Fruit fly (Drosophila melanogaster) whole organism, embryonic: ENCODE data around the gene HUWE1.

Experiments used
- B-H2 ChIP-seq: fragments of 200-800 bp; sonication (Bioruptor generic); optimal IDR thresholded peaks from 2 replicates; lab custom pipeline; 2018; ENCODE audit warnings: missing biosample characterization, mild to moderate bottlenecking, missing genetic modification characterization
- Bdp1 ChIP-seq: fragments of 200-800 bp; sonication (Bioruptor generic); optimal IDR thresholded peaks from 3 replicates; lab custom pipeline; 2016; ENCODE audit warnings: missing biosample characterization, missing genetic modification characterization
- CG13424 ChIP-seq: fragments of 200-800 bp; sonication (Bioruptor generic); optimal IDR thresholded peaks from 2 replicates; lab custom pipeline; 2019; ENCODE audit warnings: missing biosample characterization, mild to moderate bottlenecking, missing genetic modification characterization, moderate library complexity
- CG14014 ChIP-seq: fragments of 200-800 bp; sonication (Bioruptor generic); IDR thresholded peaks from 2 replicates; pipeline ENCODE4 v1.3.6; 2022; ENCODE audit warnings: missing biosample characterization, missing genetic modification characterization
- CG14667 ChIP-seq: fragments of 200-800 bp; sonication (Bioruptor generic); IDR thresholded peaks from 2 replicates; pipeline ENCODE4 v1.3.6; 2022; ENCODE audit warnings: missing biosample characterization, missing genetic modification characterization
- CG15514 ChIP-seq: fragments of 200-800 bp; sonication (Bioruptor generic); optimal IDR thresholded peaks from 3 replicates; lab custom pipeline; 2017; ENCODE audit warnings: missing biosample characterization, missing genetic modification characterization, mild to moderate bottlenecking, moderate library complexity, missing genetic modification reagents
- CG16813 ChIP-seq: fragments of 200-800 bp; sonication (Bioruptor generic); IDR thresholded peaks from 3 replicates; pipeline ENCODE4 v1.3.6; 2022; ENCODE audit warnings: missing biosample characterization, missing genetic modification characterization; ENCODE audit not compliant: partially characterized antibody
- CG2202 ChIP-seq: fragments of 200-800 bp; sonication (Bioruptor generic); optimal IDR thresholded peaks from 2 replicates; lab custom pipeline; 2018; ENCODE audit warnings: missing biosample characterization, mild to moderate bottlenecking, missing genetic modification characterization
- CG4404 ChIP-seq: fragments of 200-800 bp; sonication (Bioruptor generic); IDR thresholded peaks from 2 replicates; pipeline ENCODE4 v1.3.6; 2022; ENCODE audit warnings: missing biosample characterization, missing genetic modification characterization
- CG4707 ChIP-seq: fragments of 200-800 bp; sonication (Bioruptor generic); optimal IDR thresholded peaks from 2 replicates; lab custom pipeline; 2018; ENCODE audit warnings: missing biosample characterization, mild to moderate bottlenecking, missing genetic modification characterization, moderate library complexity
- CG6683 ChIP-seq: fragments of 200-800 bp; sonication (Bioruptor generic); optimal IDR thresholded peaks from 2 replicates; lab custom pipeline; 2017; ENCODE audit warnings: missing biosample characterization, mild to moderate bottlenecking, missing genetic modification characterization, missing genetic modification reagents
- CG6765 ChIP-seq: fragments of 200-800 bp; sonication (Bioruptor generic); optimal IDR thresholded peaks from 3 replicates; lab custom pipeline; 2017; ENCODE audit warnings: missing biosample characterization, mild to moderate bottlenecking, missing genetic modification characterization
- CG6854 ChIP-seq: fragments of 200-800 bp; sonication (Bioruptor generic); optimal IDR thresholded peaks from 3 replicates; lab custom pipeline; 2017; ENCODE audit warnings: missing biosample characterization, mild to moderate bottlenecking, missing genetic modification characterization
- CG7357 ChIP-seq: fragments of 200-800 bp; sonication (Bioruptor generic); IDR thresholded peaks from 3 replicates; pipeline ENCODE4 v1.3.6; 2022; ENCODE audit warnings: missing biosample characterization, missing genetic modification characterization
- CG7963 ChIP-seq: fragments of 200-800 bp; sonication (Bioruptor generic); IDR thresholded peaks from 3 replicates; pipeline ENCODE4 v1.3.6; 2022; ENCODE audit warnings: missing biosample characterization, missing genetic modification characterization; ENCODE audit not compliant: partially characterized antibody
- CG8765 ChIP-seq: fragments of 200-800 bp; sonication (Bioruptor generic); IDR thresholded peaks from 2 replicates; pipeline ENCODE4 v1.3.6; 2022; ENCODE audit warnings: missing biosample characterization, missing genetic modification characterization
- CG9797 ChIP-seq: fragments of 200-800 bp; sonication (Bioruptor generic); optimal IDR thresholded peaks from 3 replicates; lab custom pipeline; 2018; ENCODE audit warnings: missing biosample characterization, mild to moderate bottlenecking, missing genetic modification characterization
- D19B ChIP-seq: fragments of 200-800 bp; sonication (Bioruptor generic); optimal IDR thresholded peaks from 2 replicates; lab custom pipeline; 2017; ENCODE audit warnings: missing biosample characterization, mild to moderate bottlenecking, missing genetic modification characterization
- Dad ChIP-seq: fragments of 200-800 bp; sonication (Bioruptor generic); optimal IDR thresholded peaks from 3 replicates; lab custom pipeline; 2016; ENCODE audit warnings: missing biosample characterization, missing genetic modification characterization
- Deaf1 ChIP-seq: fragments of 200-800 bp; optimal IDR thresholded peaks from 3 replicates; lab custom pipeline; 2019; ENCODE audit warnings: missing biosample characterization, mild to moderate bottlenecking, missing genetic modification characterization, moderate library complexity
- Dek ChIP-seq: fragments of 200-800 bp; sonication (Bioruptor generic); optimal IDR thresholded peaks from 3 replicates; lab custom pipeline; 2019; ENCODE audit warnings: missing biosample characterization, mild to moderate bottlenecking, missing genetic modification characterization, moderate library complexity
- Dp ChIP-seq: fragments of 200-800 bp; sonication (Bioruptor generic); optimal IDR thresholded peaks from 2 replicates; lab custom pipeline; 2018; ENCODE audit warnings: missing biosample characterization, mild to moderate bottlenecking, missing genetic modification characterization, moderate library complexity
- Drgx ChIP-seq: fragments of 200-800 bp; sonication (Bioruptor generic); IDR thresholded peaks from 2 replicates; pipeline ENCODE4 v1.3.6; 2022; ENCODE audit warnings: missing biosample characterization, missing genetic modification characterization
- Fer2 ChIP-seq: fragments of 200-800 bp; sonication (Bioruptor generic); optimal IDR thresholded peaks from 2 replicates; lab custom pipeline; 2018; ENCODE audit warnings: missing biosample characterization, mild to moderate bottlenecking, missing genetic modification characterization, moderate library complexity
- H2.0 ChIP-seq: fragments of 200-800 bp; sonication (Bioruptor generic); IDR thresholded peaks from 2 replicates; pipeline ENCODE4 v1.3.6; 2022; ENCODE audit warnings: missing biosample characterization, missing genetic modification characterization
- Hey ChIP-seq: fragments of 200-800 bp; sonication (Bioruptor generic); optimal IDR thresholded peaks from 3 replicates; lab custom pipeline; 2018; ENCODE audit warnings: missing biosample characterization, mild to moderate bottlenecking, missing genetic modification characterization
- Vsx1 ChIP-seq: fragments of 200-800 bp; sonication (Bioruptor generic); optimal IDR thresholded peaks from 2 replicates; lab custom pipeline; 2017; ENCODE audit warnings: missing biosample characterization, mild to moderate bottlenecking, missing genetic modification characterization, missing genetic modification reagents
- Xbp1 ChIP-seq: fragments of 200-800 bp; sonication (Bioruptor generic); optimal IDR thresholded peaks from 3 replicates; lab custom pipeline; 2016; ENCODE audit warnings: missing biosample characterization, mild to moderate bottlenecking, missing genetic modification characterization
- Xrp1 ChIP-seq: fragments of 200-800 bp; sonication (Bioruptor generic); IDR thresholded peaks from 2 replicates; pipeline ENCODE4 v1.3.6; 2022; ENCODE audit warnings: missing biosample characterization, missing genetic modification characterization
- cg ChIP-seq: fragments of 200-800 bp; sonication (Bioruptor generic); optimal IDR thresholded peaks from 3 replicates; lab custom pipeline; 2019; ENCODE audit warnings: missing biosample characterization, mild to moderate bottlenecking, missing genetic modification characterization, moderate library complexity
- chif ChIP-seq, 2 experiments: fragments of 200-800 bp; sonication (Bioruptor generic); optimal IDR thresholded peaks; 3 replicates each; lab custom pipeline; 2016; ENCODE audit warnings: missing biosample characterization in 2 of 2, missing genetic modification characterization in 2 of 2
- ci ChIP-seq: fragments of 200-800 bp; sonication (Bioruptor generic); IDR thresholded peaks from 3 replicates; pipeline ENCODE4 v1.3.6; 2022; ENCODE audit warnings: missing biosample characterization, missing genetic modification characterization
- crc ChIP-seq: fragments of 200-800 bp; sonication (Bioruptor generic); optimal IDR thresholded peaks from 2 replicates; lab custom pipeline; 2016; ENCODE audit warnings: missing biosample characterization, missing genetic modification characterization
- crol ChIP-seq: fragments of 200-800 bp; sonication (Bioruptor generic); IDR thresholded peaks from 2 replicates; pipeline ENCODE4 v1.3.6; 2022; ENCODE audit warnings: missing biosample characterization, missing genetic modification characterization
- dmrt11E ChIP-seq: fragments of 200-800 bp; sonication (Bioruptor generic); optimal IDR thresholded peaks from 3 replicates; lab custom pipeline; 2018; ENCODE audit warnings: missing biosample characterization, mild to moderate bottlenecking, missing genetic modification characterization, moderate library complexity
- fd96Cb ChIP-seq: fragments of 200-800 bp; sonication (Bioruptor generic); optimal IDR thresholded peaks from 2 replicates; lab custom pipeline; 2018; ENCODE audit warnings: missing biosample characterization, mild to moderate bottlenecking, missing genetic modification characterization, moderate library complexity
- gcm2 ChIP-seq: fragments of 200-800 bp; sonication (Bioruptor generic); optimal IDR thresholded peaks from 2 replicates; lab custom pipeline; 2016; ENCODE audit warnings: missing biosample characterization, missing genetic modification characterization
- h ChIP-seq: fragments of >200 bp; optimal IDR thresholded peaks from 2 replicates; lab custom pipeline; 2017
- hkb ChIP-seq, 2 experiments: fragments of 200-800 bp in 1 of 2; fragments of >200 bp in 1 of 2; sonication (Bioruptor generic) in 1 of 2; IDR thresholded peaks in 1 of 2; optimal IDR thresholded peaks in 1 of 2; 2 replicates each; pipeline versions ENCODE4 v1.3.6 to Lab custom; 2017 to 2022; ENCODE audit warnings: missing biosample characterization in 1 of 2, missing genetic modification characterization in 1 of 2
- lbe ChIP-seq: fragments of 200-800 bp; sonication (Bioruptor generic); optimal IDR thresholded peaks from 2 replicates; lab custom pipeline; 2016; ENCODE audit warnings: missing biosample characterization, mild to moderate bottlenecking, missing genetic modification characterization
- phol ChIP-seq: fragments of 200-800 bp; sonication (Bioruptor generic); optimal IDR thresholded peaks from 3 replicates; lab custom pipeline; 2018; ENCODE audit warnings: missing biosample characterization, mild to moderate bottlenecking, missing genetic modification characterization, moderate library complexity
- rib ChIP-seq: fragments of 200-800 bp; sonication (Bioruptor generic); IDR thresholded peaks from 2 replicates; pipeline ENCODE4 v1.3.6; 2022; ENCODE audit warnings: missing biosample characterization, missing genetic modification characterization
- slbo ChIP-seq: fragments of 200-800 bp; sonication (Bioruptor generic); IDR thresholded peaks from 2 replicates; pipeline ENCODE4 v1.3.6; 2022; ENCODE audit warnings: missing biosample characterization, missing genetic modification characterization
- stc ChIP-seq: fragments of 200-800 bp; sonication (Bioruptor generic); IDR thresholded peaks from 2 replicates; pipeline ENCODE4 v1.3.6; 2022; ENCODE audit warnings: missing biosample characterization, missing genetic modification characterization
- stwl ChIP-seq: fragments of 200-800 bp; sonication (Bioruptor generic); optimal IDR thresholded peaks from 3 replicates; lab custom pipeline; 2018; ENCODE audit warnings: missing biosample characterization, mild to moderate bottlenecking, missing genetic modification characterization, moderate library complexity
- vfl ChIP-seq: fragments of 200-800 bp; sonication (Bioruptor generic); optimal IDR thresholded peaks from 2 replicates; lab custom pipeline; 2016; ENCODE audit warnings: missing biosample characterization, missing genetic modification characterization
- vvl ChIP-seq: fragments of 200-800 bp; sonication (Bioruptor generic); IDR thresholded peaks from 2 replicates; pipeline ENCODE4 v1.3.6; 2022; ENCODE audit warnings: missing biosample characterization, missing genetic modification characterization
- zf30C ChIP-seq: fragments of 200-800 bp; sonication (Bioruptor generic); optimal IDR thresholded peaks from 3 replicates; lab custom pipeline; 2018; ENCODE audit warnings: missing biosample characterization, mild to moderate bottlenecking, missing genetic modification characterization
- zfh1 ChIP-seq: fragments of 200-800 bp; sonication (Bioruptor generic); IDR thresholded peaks from 3 replicates; pipeline ENCODE4 v1.3.6; 2022; ENCODE audit warnings: missing biosample characterization, missing genetic modification characterization

The HUWE1 gene

DNA sequence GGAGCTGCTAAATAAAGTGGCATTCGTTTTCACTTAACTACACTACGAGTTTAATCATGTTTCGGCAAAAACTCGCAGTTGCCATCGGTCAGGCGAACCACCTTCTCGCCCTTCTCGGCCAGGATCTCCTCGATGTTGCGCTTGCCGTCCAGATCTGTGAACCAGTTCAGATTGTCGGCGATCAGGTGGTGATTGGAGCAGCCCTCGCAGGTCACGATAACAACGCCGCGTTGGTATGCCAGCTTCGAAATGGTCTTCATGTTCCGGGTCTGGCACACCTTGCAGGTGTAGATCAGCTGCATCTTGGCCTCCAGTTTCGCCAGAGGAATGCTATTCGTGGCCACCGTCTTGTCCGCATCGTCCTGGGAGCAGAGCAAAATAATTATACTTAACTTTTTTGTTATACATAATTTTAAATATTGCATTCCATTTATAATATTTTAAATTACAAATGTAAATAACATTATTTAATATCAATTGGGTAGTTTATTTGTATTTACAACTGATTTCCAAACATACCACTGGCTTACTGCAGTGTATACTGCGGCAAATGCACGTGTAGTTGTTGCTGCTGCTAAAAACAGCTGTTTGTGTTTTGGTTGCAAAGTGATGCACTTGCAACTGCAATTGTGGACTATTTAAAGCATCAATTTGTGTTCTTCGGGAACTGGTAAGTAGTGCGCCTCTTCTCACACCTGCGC lies 20.9 kb downstream of the HUWE1 start:
- TF ChIP-seq h (no peak), gcm2 (no peak), CG13424 (tag; lab: Kevin White, UChicago) (no peak), fd96Cb (tag; lab: Kevin White, UChicago) (no peak), slbo (GFP tag; lab: Robert Waterston, UW) (no peak), Dp (GFP tag; lab: Kevin White, UChicago) (no peak), rib (GFP tag; lab: Robert Waterston, UW) (no peak), zf30C (peak; percentile 83), stwl (tag; lab: Kevin White, UChicago) (no peak), Drgx (GFP tag; lab: Robert Waterston, UW) (peak; percentile 10; the same call in 1 of the 2 replicates), crc (GFP tag; lab: Kevin White, UChicago) (no peak), Xrp1 (peak; percentile 6; the same call in 1 of the 2 replicates), CG8765 (no peak), CG15514 (GFP tag; lab: Kevin White, UChicago) (peak; percentile 96), ci (GFP tag; lab: Robert Waterston, UW) (peak; percentile 35; the same call in 1 of the 3 replicates), Hey (tag; lab: Kevin White, UChicago) (no peak), H2.0 (GFP tag; lab: Robert Waterston, UW) (no peak), hkb (optimal IDR thresholded peaks at IDR 0.05; lab: Kevin White, UChicago) (no peak), hkb (GFP tag; IDR thresholded peaks at IDR 0.05; lab: Robert Waterston, UW) (no peak), Dek (tag; lab: Kevin White, UChicago) (no peak), CG6683 (GFP tag; lab: Kevin White, UChicago) (no peak), zfh1 (0 out of 3 replicates have a peak, but pooled peaks have one; percentile 7), Deaf1 (tag; lab: Kevin White, UChicago) (no peak)

DNA sequence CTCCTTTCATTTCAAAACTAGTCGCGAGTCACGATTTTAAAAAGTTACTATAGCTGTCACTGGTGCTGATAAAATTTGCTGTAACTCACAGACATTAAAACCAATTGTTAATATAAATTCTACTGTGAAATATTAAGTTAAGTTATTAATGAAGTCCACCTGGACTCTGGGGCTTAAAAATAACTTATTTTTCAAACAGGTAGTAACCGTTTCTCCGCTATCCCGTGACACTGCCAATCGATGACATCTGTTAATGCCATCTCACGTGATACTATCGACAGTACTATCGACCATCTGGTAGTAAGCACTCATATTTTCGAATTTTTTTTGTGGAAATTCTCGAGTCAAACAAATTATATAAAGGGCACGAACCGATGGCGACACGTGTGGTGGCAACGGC lies 21.6 kb downstream of the HUWE1 start, which contains the start of the genes CG12379 and MagR:
Gene CG12379 (minus strand): TSS at position 2 of the 400 bp plus-strand sequence.
Gene MagR (plus strand): TSS at position 276 of the 400 bp plus-strand sequence.
- TF ChIP-seq CG7963 (GFP tag; lab: Robert Waterston, UW) (peak; percentile 60), cg (GFP tag; lab: Kevin White, UChicago) (no peak), D19B (no peak), CG4404 (GFP tag; lab: Robert Waterston, UW) (peak; percentile 55; the same call in 1 of the 2 replicates), CG2202 (no peak), Vsx1 (GFP tag; lab: Kevin White, UChicago) (no peak), Fer2 (tag; lab: Kevin White, UChicago) (peak; percentile 57), crol (GFP tag; lab: Robert Waterston, UW) (no peak), Bdp1 (peak; percentile 42), vfl (GFP tag; lab: Kevin White, UChicago) (peak; percentile 31), CG6765 (GFP tag; lab: Kevin White, UChicago) (no peak), chif (GFP tag; optimal IDR thresholded peaks at IDR 0.05; lab: Kevin White, UChicago) (peak; percentile 8 to 29), CG16813 (peak; percentile 87), phol (tag; lab: Kevin White, UChicago) (peak; percentile 74), CG14014 (peak; percentile 36; the same call in 1 of the 2 replicates), CG7357 (GFP tag; lab: Robert Waterston, UW) (0 out of 3 replicates have a peak, but pooled peaks have one; percentile 37), CG9797 (GFP tag; lab: Kevin White, UChicago) (no peak), dmrt11E (tag; lab: Kevin White, UChicago) (peak; percentile 47), B-H2 (GFP tag; lab: Kevin White, UChicago) (peak; percentile 73), CG4707 (GFP tag; lab: Kevin White, UChicago) (no peak), Xbp1 (peak; percentile 56), slbo (GFP tag; lab: Robert Waterston, UW) (peak; percentile 62), stc (GFP tag; lab: Robert Waterston, UW) (no peak), Dad (GFP tag; lab: Kevin White, UChicago) (peak; percentile 48), lbe (no peak), CG8765 (no peak), CG14667 (no peak), vvl (GFP tag; lab: Robert Waterston, UW) (no peak; the same call in 1 of the 2 replicates), CG6854 (GFP tag; lab: Kevin White, UChicago) (no peak)
